Fruit fly (Drosophila melanogaster) whole organism, embryonic: ENCODE data around the gene RPA3.

Experiments
- Adf1 ChIP-seq: fragments of 200-800 bp; sonication (Bioruptor generic); IDR thresholded peaks from 2 replicates; pipeline ENCODE4 v1.3.6; 2022; ENCODE audit warnings: missing biosample characterization, missing genetic modification characterization
- CG10543 ChIP-seq: fragments of 200-800 bp; sonication (Bioruptor generic); optimal IDR thresholded peaks from 3 replicates; lab custom pipeline; 2017; ENCODE audit warnings: missing biosample characterization, mild to moderate bottlenecking, missing genetic modification characterization, moderate library complexity
- CG10654 ChIP-seq: fragments of 200-800 bp; sonication (Bioruptor generic); optimal IDR thresholded peaks from 2 replicates; lab custom pipeline; 2016; ENCODE audit warnings: missing biosample characterization, missing genetic modification characterization
- CG12391 ChIP-seq: fragments of 200-800 bp; sonication (Bioruptor generic); optimal IDR thresholded peaks from 3 replicates; lab custom pipeline; 2018; ENCODE audit warnings: missing biosample characterization, mild to moderate bottlenecking, missing genetic modification characterization, moderate library complexity
- CG13894 ChIP-seq: fragments of 200-800 bp; sonication (Bioruptor generic); optimal IDR thresholded peaks from 3 replicates; lab custom pipeline; 2018; ENCODE audit warnings: missing biosample characterization, mild to moderate bottlenecking, missing genetic modification characterization, moderate library complexity
- CG15011 ChIP-seq: fragments of 200-800 bp; sonication (Bioruptor generic); optimal IDR thresholded peaks from 3 replicates; lab custom pipeline; 2018; ENCODE audit warnings: missing biosample characterization, mild to moderate bottlenecking, missing genetic modification characterization
- CG15514 ChIP-seq: fragments of 200-800 bp; sonication (Bioruptor generic); optimal IDR thresholded peaks from 3 replicates; lab custom pipeline; 2017; ENCODE audit warnings: missing biosample characterization, missing genetic modification characterization, mild to moderate bottlenecking, moderate library complexity, missing genetic modification reagents
- CG1602 ChIP-seq: fragments of 200-800 bp; sonication (Bioruptor generic); optimal IDR thresholded peaks from 3 replicates; lab custom pipeline; 2016; ENCODE audit warnings: missing biosample characterization, missing genetic modification characterization
- CG17186 ChIP-seq: fragments of 200-800 bp; sonication (Bioruptor generic); optimal IDR thresholded peaks from 3 replicates; lab custom pipeline; 2017; ENCODE audit warnings: missing biosample characterization, missing genetic modification reagents, missing genetic modification characterization
- CG2120 ChIP-seq: fragments of 200-800 bp; sonication (Bioruptor generic); optimal IDR thresholded peaks from 3 replicates; lab custom pipeline; 2016; ENCODE audit warnings: missing biosample characterization, missing genetic modification characterization
- CG2712 ChIP-seq: fragments of 200-800 bp; optimal IDR thresholded peaks from 3 replicates; lab custom pipeline; 2019; ENCODE audit warnings: missing biosample characterization, mild to moderate bottlenecking, missing genetic modification characterization, moderate library complexity
- CG30403 ChIP-seq: fragments of 200-800 bp; sonication (Bioruptor generic); optimal IDR thresholded peaks from 3 replicates; lab custom pipeline; 2016; ENCODE audit warnings: missing biosample characterization, missing genetic modification characterization
- CG30431 ChIP-seq: fragments of 200-800 bp; sonication (Bioruptor generic); optimal IDR thresholded peaks from 2 replicates; lab custom pipeline; 2017; ENCODE audit warnings: missing biosample characterization, missing genetic modification characterization
- CG3847 ChIP-seq: fragments of 200-800 bp; sonication (Bioruptor generic); IDR thresholded peaks from 2 replicates; pipeline ENCODE4 v1.3.6; 2022; ENCODE audit warnings: missing biosample characterization, missing genetic modification characterization
- CG6791 ChIP-seq: fragments of 200-800 bp; sonication (Bioruptor generic); IDR thresholded peaks from 3 replicates; pipeline ENCODE4 v1.3.6; 2022; ENCODE audit warnings: missing biosample characterization, missing genetic modification characterization; ENCODE audit not compliant: partially characterized antibody
- CG7357 ChIP-seq: fragments of 200-800 bp; sonication (Bioruptor generic); IDR thresholded peaks from 3 replicates; pipeline ENCODE4 v1.3.6; 2022; ENCODE audit warnings: missing biosample characterization, missing genetic modification characterization
- CG7556 ChIP-seq: fragments of 200-800 bp; sonication (Bioruptor generic); optimal IDR thresholded peaks from 2 replicates; lab custom pipeline; 2017; ENCODE audit warnings: missing biosample characterization, mild to moderate bottlenecking, missing genetic modification characterization
- CG8089 ChIP-seq: fragments of 200-800 bp; sonication (Bioruptor generic); optimal IDR thresholded peaks from 3 replicates; lab custom pipeline; 2016; ENCODE audit warnings: missing biosample characterization, missing genetic modification characterization
- CG9817 ChIP-seq: fragments of 200-800 bp; sonication (Bioruptor generic); optimal IDR thresholded peaks from 2 replicates; lab custom pipeline; 2018; ENCODE audit warnings: missing biosample characterization, mild to moderate bottlenecking, missing genetic modification characterization, moderate library complexity
- Chrac-16 ChIP-seq: fragments of 200-800 bp; sonication (Bioruptor generic); optimal IDR thresholded peaks from 3 replicates; lab custom pipeline; 2016; ENCODE audit warnings: missing biosample characterization, missing genetic modification characterization
- CoRest ChIP-seq: fragments of 200-800 bp; sonication (Bioruptor generic); optimal IDR thresholded peaks from 3 replicates; lab custom pipeline; 2018; ENCODE audit warnings: missing biosample characterization, mild to moderate bottlenecking, missing genetic modification characterization, moderate library complexity
- Dbx ChIP-seq: fragments of 200-800 bp; sonication (Bioruptor generic); IDR thresholded peaks from 3 replicates; pipeline ENCODE4 v1.3.6; 2022; ENCODE audit warnings: missing biosample characterization, missing genetic modification characterization
- E2f1 ChIP-seq: fragments of 200-800 bp; sonication (Bioruptor generic); IDR thresholded peaks from 2 replicates; pipeline ENCODE4 v1.3.6; 2022; ENCODE audit warnings: missing biosample characterization, missing genetic modification characterization
- H15 ChIP-seq: fragments of 200-800 bp; sonication (Bioruptor generic); IDR thresholded peaks from 3 replicates; pipeline ENCODE4 v1.3.6; 2022; ENCODE audit warnings: missing biosample characterization, missing genetic modification characterization
- HLH3B ChIP-seq: fragments of 200-800 bp; sonication (Bioruptor generic); IDR thresholded peaks from 2 replicates; pipeline ENCODE4 v1.3.6; 2022; ENCODE audit warnings: missing biosample characterization, missing genetic modification characterization
- MESR4 ChIP-seq: fragments of 200-800 bp; sonication (Bioruptor generic); optimal IDR thresholded peaks from 2 replicates; lab custom pipeline; 2018; ENCODE audit warnings: missing biosample characterization, mild to moderate bottlenecking, missing genetic modification characterization, moderate library complexity
- Mad ChIP-seq: fragments of 200-800 bp; sonication (Bioruptor generic); optimal IDR thresholded peaks from 2 replicates; lab custom pipeline; 2016; ENCODE audit warnings: missing biosample characterization, missing genetic modification characterization
- NfI ChIP-seq: fragments of 200-800 bp; sonication (Bioruptor generic); optimal IDR thresholded peaks from 3 replicates; lab custom pipeline; 2018; ENCODE audit warnings: missing biosample characterization, mild to moderate bottlenecking, missing genetic modification characterization, moderate library complexity
- Oli ChIP-seq: fragments of 200-800 bp; sonication (Bioruptor generic); optimal IDR thresholded peaks from 2 replicates; lab custom pipeline; 2018; ENCODE audit warnings: missing biosample characterization, mild to moderate bottlenecking, missing genetic modification characterization, moderate library complexity
- Sry-δ ChIP-seq: fragments of 200-800 bp; sonication (Bioruptor generic); optimal IDR thresholded peaks from 2 replicates; lab custom pipeline; 2016; ENCODE audit warnings: missing biosample characterization, missing genetic modification characterization
- Trl ChIP-seq, 3 experiments: fragments of >200 bp in 2 of 3; fragments of 200-800 bp in 1 of 3; sonication (Bioruptor generic) in 1 of 3; optimal IDR thresholded peaks; 2 replicates in 1 of 3; 3 replicates in 2 of 3; lab custom pipeline; 2016 to 2017; ENCODE audit warnings: missing biosample characterization in 1 of 3, missing genetic modification characterization in 1 of 3
- Usf ChIP-seq: fragments of 200-800 bp; sonication (Bioruptor generic); optimal IDR thresholded peaks from 2 replicates; lab custom pipeline; 2017; ENCODE audit warnings: missing genotype, missing biosample characterization, missing genetic modification characterization
- az2 ChIP-seq: fragments of 200-800 bp; sonication (Bioruptor generic); optimal IDR thresholded peaks from 3 replicates; lab custom pipeline; 2016; ENCODE audit warnings: missing biosample characterization, missing genetic modification characterization
- cg ChIP-seq: fragments of 200-800 bp; sonication (Bioruptor generic); optimal IDR thresholded peaks from 3 replicates; lab custom pipeline; 2019; ENCODE audit warnings: missing biosample characterization, mild to moderate bottlenecking, missing genetic modification characterization, moderate library complexity
- dmrt11E ChIP-seq: fragments of 200-800 bp; sonication (Bioruptor generic); optimal IDR thresholded peaks from 3 replicates; lab custom pipeline; 2018; ENCODE audit warnings: missing biosample characterization, mild to moderate bottlenecking, missing genetic modification characterization, moderate library complexity
- dpn ChIP-seq, 2 experiments: fragments of 200-800 bp; sonication (Bioruptor generic); optimal IDR thresholded peaks; 3 replicates each; lab custom pipeline; 2016; ENCODE audit warnings: missing biosample characterization in 2 of 2, missing genetic modification characterization in 2 of 2
- ems ChIP-seq: fragments of 200-800 bp; sonication (Bioruptor generic); optimal IDR thresholded peaks from 3 replicates; lab custom pipeline; 2016; ENCODE audit warnings: missing biosample characterization, missing genetic modification characterization
- kni ChIP-seq: fragments of 200-800 bp; sonication (Bioruptor generic); optimal IDR thresholded peaks from 3 replicates; lab custom pipeline; 2017; ENCODE audit warnings: mild to moderate bottlenecking, missing biosample characterization, missing genetic modification reagents, missing genetic modification characterization
- lilli ChIP-seq: fragments of 200-800 bp; sonication (Bioruptor generic); optimal IDR thresholded peaks from 3 replicates; lab custom pipeline; 2016; ENCODE audit warnings: missing biosample characterization, missing genetic modification characterization
- mam ChIP-seq: fragments of 200-800 bp; sonication (Bioruptor generic); optimal IDR thresholded peaks from 3 replicates; lab custom pipeline; 2016; ENCODE audit warnings: missing biosample characterization, missing genetic modification characterization
- sens ChIP-seq: fragments of 200-800 bp; sonication (Bioruptor generic); peaks from one replicate; lab custom pipeline; 2016; ENCODE audit warnings: missing biosample characterization, missing genetic modification characterization
- seq ChIP-seq: fragments of 200-800 bp; sonication (Bioruptor generic); IDR thresholded peaks from 2 replicates; pipeline ENCODE4 v1.3.6; 2022; ENCODE audit warnings: missing biosample characterization, missing genetic modification characterization
- sisA ChIP-seq: fragments of 200-800 bp; sonication (Bioruptor generic); IDR thresholded peaks from 2 replicates; pipeline ENCODE4 v1.3.6; 2022; ENCODE audit warnings: missing biosample characterization, missing genetic modification characterization
- sob ChIP-seq: fragments of 200-800 bp; sonication (Bioruptor generic); IDR thresholded peaks from 2 replicates; pipeline ENCODE4 v1.3.6; 2022; ENCODE audit warnings: missing biosample characterization, missing genetic modification characterization
- sug ChIP-seq: fragments of 200-800 bp; optimal IDR thresholded peaks from 2 replicates; lab custom pipeline; 2019; ENCODE audit warnings: missing biosample characterization, mild to moderate bottlenecking, missing genetic modification characterization, moderate library complexity
- tgo ChIP-seq: fragments of 200-800 bp; sonication (Bioruptor generic); IDR thresholded peaks from 3 replicates; pipeline ENCODE4 v1.3.6; 2022; ENCODE audit warnings: missing biosample characterization, missing genetic modification characterization
- tin ChIP-seq: fragments of 200-800 bp; sonication (Bioruptor generic); optimal IDR thresholded peaks from 3 replicates; lab custom pipeline; 2016; ENCODE audit warnings: missing biosample characterization, missing genetic modification characterization
- tup ChIP-seq: fragments of 200-800 bp; sonication (Bioruptor generic); optimal IDR thresholded peaks from 2 replicates; lab custom pipeline; 2016; ENCODE audit warnings: missing biosample characterization, mild to moderate bottlenecking, missing genetic modification characterization, moderate library complexity
- twi ChIP-seq: fragments of 200-800 bp; optimal IDR thresholded peaks from 2 replicates; lab custom pipeline; 2019; ENCODE audit warnings: missing biosample characterization, mild to moderate bottlenecking, missing genetic modification characterization, moderate library complexity

The RPA3 gene

dm6 chrX:11569956-11570695, 45.5 kb downstream of the RPA3 start, which contains the start of the genes Polr2A and CG11699 (continued):
- TF ChIP-seq CG17186 (GFP tag; lab: Kevin White, UChicago), result peak; percentile 38
- TF ChIP-seq CG6791 (GFP tag; lab: Robert Waterston, UW), result no peak
- peak; percentile 9 for TF ChIP-seq CG30431 (GFP tag; lab: Kevin White, UChicago)
- peak; percentile 36 for TF ChIP-seq Chrac-16
- TF ChIP-seq Mad (GFP tag; lab: Kevin White, UChicago), result peak; percentile 26
- no peak; the same call in none of the 2 replicates for TF ChIP-seq Adf1 (GFP tag; lab: Robert Waterston, UW)
- peak; percentile 43 for TF ChIP-seq sisA
- TF ChIP-seq CG12391 (tag; lab: Kevin White, UChicago), result peak; percentile 66
- peak; percentile 70 for TF ChIP-seq CG15514 (GFP tag; lab: Kevin White, UChicago)
- peak; percentile 20 for TF ChIP-seq Usf (GFP tag; lab: Kevin White, UChicago)
- TF ChIP-seq cg (GFP tag; lab: Kevin White, UChicago), result no peak
- no peak for TF ChIP-seq HLH3B (GFP tag; lab: Robert Waterston, UW)
- no peak for TF ChIP-seq E2f1 (GFP tag; lab: Robert Waterston, UW)
- TF ChIP-seq Dbx (GFP tag; lab: Robert Waterston, UW), result peak; percentile 45; the same call in 2 of the 3 replicates
- TF ChIP-seq twi, result peak; percentile 48
- TF ChIP-seq ems (GFP tag; lab: Kevin White, UChicago), result peak; percentile 5
- TF ChIP-seq sob (GFP tag; lab: Robert Waterston, UW), result peak; percentile 57
- no peak for TF ChIP-seq tup (GFP tag; lab: Kevin White, UChicago)
- peak; percentile 32 for TF ChIP-seq NfI (GFP tag; lab: Kevin White, UChicago)
- peak; percentile 57 for TF ChIP-seq CG30403
- peak; percentile 53 for TF ChIP-seq CG13894
- peak; percentile 73 for TF ChIP-seq MESR4 (GFP tag; lab: Kevin White, UChicago)
- peak; percentile 14 for TF ChIP-seq CG10654 (GFP tag; lab: Kevin White, UChicago)
- no peak for TF ChIP-seq H15 (GFP tag; lab: Robert Waterston, UW)
- peak in 1 of 2 experiments; percentile 45 for TF ChIP-seq dpn (GFP tag; optimal IDR thresholded peaks at IDR 0.05; lab: Kevin White, UChicago)
- peak; percentile 19 for TF ChIP-seq tin (GFP tag; lab: Kevin White, UChicago)
- peak; percentile 41; the same call in 1 of the 3 replicates for TF ChIP-seq tgo
- no peak; the same call in 2 of the 3 replicates for TF ChIP-seq CG7357 (GFP tag; lab: Robert Waterston, UW)
- TF ChIP-seq CG2120 (GFP tag; lab: Kevin White, UChicago), result peak; percentile 31
- peak; percentile 40 for TF ChIP-seq kni (GFP tag; lab: Kevin White, UChicago)
- TF ChIP-seq CG1602 (GFP tag; lab: Kevin White, UChicago), result peak; percentile 23
- no peak for TF ChIP-seq CG15011
- peak; percentile 53 for TF ChIP-seq CG9817
- peak; percentile 41 for TF ChIP-seq lilli (GFP tag; lab: Kevin White, UChicago)
- peak; percentile 36; the same call in 1 of the 2 replicates for TF ChIP-seq seq (GFP tag; lab: Robert Waterston, UW)
- TF ChIP-seq Trl (optimal IDR thresholded peaks at IDR 0.05; lab: Kevin White, UChicago), result no peak
- TF ChIP-seq Trl (GFP tag; optimal IDR thresholded peaks at IDR 0.05; lab: Kevin White, UChicago), result peak; percentile 6
- no peak for TF ChIP-seq CG8089
- peak; percentile 67 for TF ChIP-seq CG3847 (GFP tag; lab: Robert Waterston, UW)
- peak; percentile 50 for TF ChIP-seq dmrt11E
- TF ChIP-seq Sry-δ (GFP tag; lab: Kevin White, UChicago), result peak; percentile 2
- peak; percentile 58 for TF ChIP-seq CG10543 (GFP tag; lab: Kevin White, UChicago)
- TF ChIP-seq CG7556 (GFP tag; lab: Kevin White, UChicago), result peak; percentile 39
- TF ChIP-seq CoRest (tag; lab: Kevin White, UChicago), result peak; percentile 72
- peak; percentile 41 for TF ChIP-seq Oli (tag; lab: Kevin White, UChicago)
- TF ChIP-seq sens (GFP tag; lab: Kevin White, UChicago), result peak; percentile 47
- TF ChIP-seq sug (tag; lab: Kevin White, UChicago), result peak; percentile 75
- peak; percentile 57 for TF ChIP-seq CG2712 (tag; lab: Kevin White, UChicago)
- peak; percentile 21 for TF ChIP-seq mam (GFP tag; lab: Kevin White, UChicago)
- TF ChIP-seq az2 (GFP tag; lab: Kevin White, UChicago), result peak; percentile 19
